Worm (Caenorhabditis elegans) whole organism, young adult: ENCODE measurements around the gene crp-1.

Source experiments
- B0035.1 ChIP-seq: sonication (generic microtip); optimal IDR thresholded peaks from 2 replicates; lab custom pipeline; 2016; ENCODE audit warnings: missing genetic modification characterization, mild to moderate bottlenecking, missing compliant biosample characterization, missing genotype, missing genetic modification reagents
- B0261.1 ChIP-seq: sonication (generic microtip); optimal IDR thresholded peaks from 2 replicates; lab custom pipeline; 2016; ENCODE audit warnings: mild to moderate bottlenecking, missing genetic modification characterization, moderate library complexity, missing compliant biosample characterization
- F23B12.7 ChIP-seq: sonication (generic microtip); optimal IDR thresholded peaks from 2 replicates; lab custom pipeline; 2017; ENCODE audit warnings: missing genetic modification characterization, mild to moderate bottlenecking, missing compliant biosample characterization, antibody characterized with exemption, moderate library complexity; ENCODE audit not compliant: insufficient read depth
- F37B4.10 ChIP-seq: fragments of 200-800 bp; sonication (Bioruptor generic); IDR thresholded peaks from 2 replicates; pipeline ENCODE4 v1.3.6; 2022; ENCODE audit warnings: missing genetic modification characterization, missing compliant biosample characterization
- F52B5.7 ChIP-seq: sonication (generic microtip); optimal IDR thresholded peaks from 2 replicates; lab custom pipeline; 2016; ENCODE audit warnings: mild to moderate bottlenecking, missing genetic modification characterization, missing compliant biosample characterization
- K12H6.12 ChIP-seq: fragments of 200-800 bp; sonication (Bioruptor generic); optimal IDR thresholded peaks from 2 replicates; lab custom pipeline; 2018; ENCODE audit warnings: mild to moderate bottlenecking, missing genetic modification characterization, missing compliant biosample characterization
- T07F8.4 ChIP-seq: sonication (generic microtip); optimal IDR thresholded peaks from 2 replicates; lab custom pipeline; 2016; ENCODE audit warnings: mild to moderate bottlenecking, missing genetic modification characterization, moderate library complexity, missing compliant biosample characterization
- Y79H2A.3 ChIP-seq: fragments of 200-800 bp; sonication (Bioruptor generic); conservative IDR thresholded peaks from 2 replicates; pipeline ENCODE4 v1.3.6; 2022; ENCODE audit warnings: missing genetic modification reagents, missing genetic modification characterization, missing compliant biosample characterization
- Y95B8A.8 ChIP-seq: fragments of 200-800 bp; sonication (Bioruptor generic); IDR thresholded peaks from 2 replicates; pipeline ENCODE4 v1.3.6; 2022; ENCODE audit warnings: missing genetic modification reagents, missing genetic modification characterization, missing compliant biosample characterization
- akir-1 ChIP-seq: fragments of 200-800 bp; sonication (Bioruptor generic); optimal IDR thresholded peaks from 2 replicates; lab custom pipeline; 2018; ENCODE audit warnings: mild to moderate bottlenecking, missing genetic modification characterization, moderate library complexity, missing compliant biosample characterization
- aptf-3 ChIP-seq: fragments of 200-800 bp; sonication (Bioruptor generic); IDR thresholded peaks from 2 replicates; pipeline ENCODE4 v1.3.6; 2022; ENCODE audit warnings: missing genetic modification characterization, missing compliant biosample characterization
- atf-7 ChIP-seq: sonication (generic microtip); optimal IDR thresholded peaks from 2 replicates; lab custom pipeline; 2017; ENCODE audit warnings: mild to moderate bottlenecking, missing genetic modification characterization, missing compliant biosample characterization
- athp-1 ChIP-seq: sonication (generic microtip); optimal IDR thresholded peaks from 2 replicates; lab custom pipeline; 2017; ENCODE audit warnings: mild to moderate bottlenecking, missing genetic modification characterization, missing compliant biosample characterization
- bed-1 ChIP-seq: fragments of 200-800 bp; sonication (Bioruptor generic); IDR thresholded peaks from 2 replicates; pipeline ENCODE4 v1.3.6; 2022; ENCODE audit warnings: missing genetic modification reagents, missing genetic modification characterization, missing compliant biosample characterization
- ccch-3 ChIP-seq: fragments of 200-800 bp; sonication (Bioruptor generic); optimal IDR thresholded peaks from 2 replicates; lab custom pipeline; 2018; ENCODE audit warnings: mild to moderate bottlenecking, missing genetic modification characterization, missing compliant biosample characterization
- cebp-1 ChIP-seq, 2 experiments: fragments of 200-800 bp in 1 of 2; sonication (Bioruptor generic) in 1 of 2; sonication (generic microtip) in 1 of 2; IDR thresholded peaks in 1 of 2; optimal IDR thresholded peaks in 1 of 2; 2 replicates each; pipeline versions ENCODE4 v1.3.6 to Lab custom; 2017 to 2022; ENCODE audit warnings: missing compliant biosample characterization in 2 of 2, missing genetic modification characterization in 2 of 2, mild to moderate bottlenecking in 1 of 2, missing genetic modification reagents in 1 of 2, moderate library complexity in 1 of 2
- cebp-2 ChIP-seq: fragments of 200-800 bp; sonication (Bioruptor generic); IDR thresholded peaks from 2 replicates; pipeline ENCODE4 v1.3.6; 2022; ENCODE audit warnings: missing genetic modification characterization, missing compliant biosample characterization
- ceh-27 ChIP-seq: fragments of 200-800 bp; sonication (Bioruptor generic); optimal IDR thresholded peaks from 2 replicates; lab custom pipeline; 2018; ENCODE audit warnings: mild to moderate bottlenecking, missing genetic modification characterization, moderate library complexity, missing compliant biosample characterization
- chd-7 ChIP-seq: sonication (generic microtip); optimal IDR thresholded peaks from 2 replicates; lab custom pipeline; 2016; ENCODE audit warnings: mild to moderate bottlenecking, missing genetic modification characterization, moderate library complexity, missing compliant biosample characterization
- dox-1 ChIP-seq: fragments of 200-800 bp; sonication (Bioruptor generic); IDR thresholded peaks from 2 replicates; pipeline ENCODE4 v1.3.6; 2022; ENCODE audit warnings: missing genetic modification reagents, missing genetic modification characterization, missing compliant biosample characterization
- egl-18 ChIP-seq: fragments of 200-800 bp; sonication (Bioruptor generic); IDR thresholded peaks from 2 replicates; pipeline ENCODE4 v1.3.6; 2022; ENCODE audit warnings: missing genetic modification reagents, missing genetic modification characterization, missing compliant biosample characterization
- ekl-4 ChIP-seq: fragments of 200-800 bp; sonication (Bioruptor generic); IDR thresholded peaks from 2 replicates; pipeline ENCODE4 v1.3.6; 2022; ENCODE audit warnings: missing genetic modification reagents, missing genetic modification characterization, missing compliant biosample characterization
- fkh-3 ChIP-seq: sonication (generic microtip); optimal IDR thresholded peaks from 2 replicates; lab custom pipeline; 2016; ENCODE audit warnings: mild to moderate bottlenecking, missing genetic modification characterization, missing compliant biosample characterization
- gei-17 ChIP-seq: fragments of 200-800 bp; sonication (Bioruptor generic); optimal IDR thresholded peaks from 2 replicates; lab custom pipeline; 2018; ENCODE audit warnings: mild to moderate bottlenecking, missing genetic modification characterization, missing compliant biosample characterization
- him-1 ChIP-seq: sonication (generic microtip); optimal IDR thresholded peaks from 2 replicates; lab custom pipeline; 2016; ENCODE audit warnings: missing genotype, missing genetic modification reagents, missing genetic modification characterization, missing compliant biosample characterization
- hlh-26 ChIP-seq: fragments of 200-800 bp; sonication (Bioruptor generic); conservative IDR thresholded peaks from 2 replicates; pipeline ENCODE4 v1.3.6; 2022; ENCODE audit warnings: missing genetic modification reagents, missing genetic modification characterization, missing compliant biosample characterization
- hsf-1 ChIP-seq: fragments of 200-800 bp; sonication (Bioruptor generic); IDR thresholded peaks from 2 replicates; pipeline ENCODE4 v1.3.6; 2022; ENCODE audit warnings: missing genetic modification reagents, missing genetic modification characterization, missing compliant biosample characterization
- lag-1 ChIP-seq: fragments of 200-800 bp; sonication (Bioruptor generic); IDR thresholded peaks from 2 replicates; pipeline ENCODE4 v1.3.6; 2022; ENCODE audit warnings: missing genetic modification reagents, missing genetic modification characterization, missing compliant biosample characterization
- let-526 ChIP-seq: fragments of 200-800 bp; sonication (Bioruptor generic); IDR thresholded peaks from 2 replicates; pipeline ENCODE4 v1.3.6; 2022; ENCODE audit warnings: missing genetic modification reagents, missing genetic modification characterization, missing compliant biosample characterization
- let-607 ChIP-seq, 2 experiments: fragments of 200-800 bp in 1 of 2; sonication (Bioruptor generic) in 1 of 2; sonication (generic microtip) in 1 of 2; optimal IDR thresholded peaks; 2 replicates each; lab custom pipeline; 2016 to 2018; ENCODE audit warnings: mild to moderate bottlenecking in 2 of 2, missing compliant biosample characterization in 2 of 2, missing genetic modification characterization in 2 of 2, moderate library complexity in 2 of 2, missing genotype in 1 of 2
- lin-35 ChIP-seq, 3 experiments: fragments of 150-350 bp in 2 of 3; sonication (generic microtip) in 1 of 3; optimal IDR thresholded peaks; 2 replicates each; lab custom pipeline; 2014 to 2018; ENCODE audit warnings: missing biosample characterization in 3 of 3, missing genetic modification characterization in 3 of 3, missing genetic modification reagents in 3 of 3
- lin-54 ChIP-seq: fragments of 200-800 bp; sonication (Bioruptor generic); optimal IDR thresholded peaks from 2 replicates; lab custom pipeline; 2018; ENCODE audit warnings: mild to moderate bottlenecking, missing genetic modification characterization, missing compliant biosample characterization
- lir-1 ChIP-seq: fragments of 200-800 bp; sonication (Bioruptor generic); conservative IDR thresholded peaks from 2 replicates; pipeline ENCODE4 v1.3.6; 2022; ENCODE audit warnings: missing genetic modification reagents, missing genetic modification characterization, missing compliant biosample characterization
- lsl-1 ChIP-seq: fragments of 200-800 bp; sonication (Bioruptor generic); optimal IDR thresholded peaks from 2 replicates; lab custom pipeline; 2018; ENCODE audit warnings: mild to moderate bottlenecking, missing genetic modification characterization, moderate library complexity, missing compliant biosample characterization
- madf-6 ChIP-seq: fragments of 200-800 bp; sonication (Bioruptor generic); IDR thresholded peaks from 2 replicates; pipeline ENCODE4 v1.3.6; 2022; ENCODE audit warnings: missing genetic modification reagents, missing genetic modification characterization, missing compliant biosample characterization
- madf-8 ChIP-seq: fragments of 200-800 bp; sonication (Bioruptor generic); conservative IDR thresholded peaks from 2 replicates; pipeline ENCODE4 v1.3.6; 2022; ENCODE audit warnings: missing genetic modification reagents, missing genetic modification characterization, missing compliant biosample characterization
- mxl-1 ChIP-seq: sonication (generic microtip); optimal IDR thresholded peaks from 2 replicates; lab custom pipeline; 2016; ENCODE audit warnings: missing genetic modification characterization, missing compliant biosample characterization
- nfyb-1 ChIP-seq: fragments of 200-800 bp; sonication (Bioruptor generic); IDR thresholded peaks from 2 replicates; pipeline ENCODE4 v1.3.6; 2022; ENCODE audit warnings: missing genetic modification reagents, missing genetic modification characterization, missing compliant biosample characterization
- nhr-90 ChIP-seq: sonication (generic microtip); optimal IDR thresholded peaks from 2 replicates; lab custom pipeline; 2016; ENCODE audit warnings: missing genotype, mild to moderate bottlenecking, missing genetic modification characterization, missing compliant biosample characterization
- sdz-38 ChIP-seq: sonication (generic microtip); optimal IDR thresholded peaks from 2 replicates; lab custom pipeline; 2016; ENCODE audit warnings: missing genotype, missing genetic modification characterization, missing compliant biosample characterization
- sea-2 ChIP-seq: fragments of 200-800 bp; sonication (Bioruptor generic); IDR thresholded peaks from 2 replicates; pipeline ENCODE4 v1.3.6; 2022; ENCODE audit warnings: missing genetic modification characterization, missing compliant biosample characterization
- tbp1 ChIP-seq: fragments of 200-800 bp; sonication (Bioruptor generic); optimal IDR thresholded peaks from 2 replicates; lab custom pipeline; 2018; ENCODE audit warnings: mild to moderate bottlenecking, missing genetic modification characterization, missing compliant biosample characterization
- unc-62 ChIP-seq: fragments of 150-350 bp; optimal IDR thresholded peaks from 2 replicates; lab custom pipeline; 2014; ENCODE audit warnings: missing biosample characterization, missing genetic modification reagents, missing genetic modification characterization
- ztf-18 ChIP-seq: sonication (generic microtip); optimal IDR thresholded peaks from 2 replicates; lab custom pipeline; 2016; ENCODE audit warnings: missing genotype, mild to moderate bottlenecking, missing genetic modification characterization, missing compliant biosample characterization
- ztf-3 ChIP-seq: fragments of 200-800 bp; sonication (Bioruptor generic); optimal IDR thresholded peaks from 2 replicates; lab custom pipeline; 2018; ENCODE audit warnings: mild to moderate bottlenecking, missing genetic modification characterization, missing compliant biosample characterization
- ztf-6 ChIP-seq: fragments of 200-800 bp; sonication (Bioruptor generic); IDR thresholded peaks from 2 replicates; pipeline ENCODE4 v1.3.6; 2022; ENCODE audit warnings: missing genetic modification reagents, missing genetic modification characterization, missing compliant biosample characterization

Gene crp-1

DNA sequence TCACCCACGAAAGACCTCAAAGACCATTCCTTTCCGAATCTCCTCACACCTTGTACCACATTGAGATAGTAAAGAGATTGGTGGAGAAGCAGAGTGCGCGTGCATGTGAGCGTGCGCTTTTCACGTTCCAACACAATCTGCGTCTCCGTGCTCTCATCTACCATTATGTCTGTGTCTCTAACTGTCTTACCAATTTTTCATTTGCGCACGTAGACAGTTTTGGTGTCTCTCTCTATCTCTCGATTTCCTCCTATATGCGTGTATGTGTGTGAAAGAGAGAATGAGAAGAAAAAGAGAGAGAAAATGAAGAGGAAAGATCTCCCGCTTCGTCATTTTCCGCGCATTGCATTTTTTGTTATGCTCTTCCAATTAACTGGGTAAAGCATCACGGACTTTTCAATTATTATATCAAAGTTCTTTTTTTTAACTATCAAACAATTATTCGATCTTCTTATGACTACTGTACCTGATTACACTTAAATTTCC is 11.7 kb upstream of the crp-1 start (continued):
- TF ChIP-seq dox-1 (GFP tag; lab: Robert Waterston, UW), result peak; percentile 78; the same call in 1 of the 2 replicates
- TF ChIP-seq atf-7, result peak; percentile 88
- TF ChIP-seq egl-18 (GFP tag; lab: Robert Waterston, UW), result peak; percentile 78; the same call in 1 of the 2 replicates
- peak; percentile 32; the same call in 1 of the 2 replicates for TF ChIP-seq lir-1 (GFP tag; lab: Robert Waterston, UW)
- TF ChIP-seq let-526, result peak; percentile 66; the same call in 1 of the 2 replicates
- TF ChIP-seq ccch-3 (GFP tag; lab: Kevin White, UChicago), result no peak
- TF ChIP-seq sea-2 (GFP tag; lab: Robert Waterston, UW), result no peak
- TF ChIP-seq ztf-18 (tag; lab: Kevin White, UChicago), result peak; percentile 68
- no peak for TF ChIP-seq nhr-90
- TF ChIP-seq Y95B8A.8 (GFP tag; lab: Robert Waterston, UW), result peak; percentile 17; the same call in 1 of the 2 replicates
- TF ChIP-seq F23B12.7 (tag; lab: Kevin White, UChicago), result no peak
- TF ChIP-seq tbp1, result peak; percentile 59
- peak; percentile 78 for TF ChIP-seq nfyb-1
- TF ChIP-seq ekl-4 (GFP tag; lab: Robert Waterston, UW), result 0 out of 2 replicates have a peak, but pooled peaks have one; percentile 46
- TF ChIP-seq sdz-38, result no peak
- no peak for TF ChIP-seq athp-1 (tag; lab: Kevin White, UChicago)
- TF ChIP-seq hlh-26 (GFP tag; lab: Robert Waterston, UW), result no peak
- 0 out of 2 replicates have a peak, but pooled peaks have one; percentile 37 for TF ChIP-seq madf-6 (GFP tag; lab: Robert Waterston, UW)
- no peak for TF ChIP-seq cebp-2
- TF ChIP-seq K12H6.12 (tag; lab: Kevin White, UChicago), result peak; percentile 90
- TF ChIP-seq lag-1 (GFP tag; lab: Robert Waterston, UW), result no peak
- peak; percentile 94 for TF ChIP-seq ceh-27 (GFP tag; lab: Kevin White, UChicago)
- TF ChIP-seq Y79H2A.3 (GFP tag; lab: Robert Waterston, UW), result no peak
- no peak for TF ChIP-seq B0261.1 (tag; lab: Kevin White, UChicago)
- TF ChIP-seq mxl-1 (tag; lab: Kevin White, UChicago), result no peak
- TF ChIP-seq him-1, result no peak
- peak; percentile 57 for TF ChIP-seq lin-54
- peak; percentile 16 for TF ChIP-seq B0035.1
- TF ChIP-seq F37B4.10 (GFP tag; lab: Robert Waterston, UW), result no peak
- no peak for TF ChIP-seq aptf-3 (GFP tag; lab: Robert Waterston, UW)
- peak; percentile 8 for TF ChIP-seq ztf-3 (GFP tag; lab: Kevin White, UChicago)
- peak; percentile 8 for TF ChIP-seq akir-1 (GFP tag; lab: Kevin White, UChicago)
- TF ChIP-seq, all 124 proteins: peak for 44

- TF ChIP-seq lin-35 (GFP tag; optimal IDR thresholded peaks at IDR 0.05; lab: Kevin White, UChicago), result peak in 1 of 3 experiments; percentile 14
- TF ChIP-seq unc-62 (GFP tag; lab: Kevin White, UChicago), result no peak
- no peak for TF ChIP-seq cebp-1 (GFP tag; IDR thresholded peaks at IDR 0.05; lab: Robert Waterston, UW)
- TF ChIP-seq cebp-1 (tag; optimal IDR thresholded peaks at IDR 0.05; lab: Kevin White, UChicago), result peak; percentile 22
- no peak for TF ChIP-seq F52B5.7 (tag; lab: Kevin White, UChicago)
Measured at ce11 chrV:10467104-10467503, 11.3 kb upstream of the crp-1 start.

ce11 chrV:10467659-10468058 is 10.7 kb upstream of the crp-1 start:
- TF ChIP-seq ztf-6 (GFP tag; lab: Robert Waterston, UW), result no peak
- TF ChIP-seq hsf-1 (GFP tag; lab: Robert Waterston, UW), result no peak
- no peak for TF ChIP-seq cebp-2
- TF ChIP-seq let-607 (tag; optimal IDR thresholded peaks at IDR 0.05; lab: Kevin White, UChicago), result no peak
- no peak for TF ChIP-seq chd-7 (tag; lab: Kevin White, UChicago)
- TF ChIP-seq aptf-3 (GFP tag; lab: Robert Waterston, UW), result no peak
- TF ChIP-seq T07F8.4 (tag; lab: Kevin White, UChicago), result no peak
- no peak for TF ChIP-seq fkh-3 (tag; lab: Kevin White, UChicago)
- no peak for TF ChIP-seq bed-1
- TF ChIP-seq K12H6.12 (tag; lab: Kevin White, UChicago), result no peak
- no peak for TF ChIP-seq gei-17
- TF ChIP-seq unc-62 (GFP tag; lab: Kevin White, UChicago), result no peak
- TF ChIP-seq lag-1 (GFP tag; lab: Robert Waterston, UW), result no peak
- no peak for TF ChIP-seq madf-8 (GFP tag; lab: Robert Waterston, UW)
- TF ChIP-seq lsl-1 (GFP tag; lab: Kevin White, UChicago), result no peak
